Worm (Caenorhabditis elegans) whole organism, L1 larva: Measurements from ENCODE around the gene thn-5.

Source experiments
- C16A3.4 ChIP-seq: fragments of 150-350 bp; optimal IDR thresholded peaks from 2 replicates; lab custom pipeline; 2014; ENCODE audit warnings: missing biosample characterization, missing genetic modification characterization
- dsc-1 ChIP-seq: sonication (generic microtip); optimal IDR thresholded peaks from 2 replicates; lab custom pipeline; 2016; ENCODE audit warnings: mild to moderate bottlenecking, missing genetic modification characterization, missing compliant biosample characterization
- fkh-8 ChIP-seq: sonication (generic microtip); optimal IDR thresholded peaks from 2 replicates; lab custom pipeline; 2016; ENCODE audit warnings: mild to moderate bottlenecking, missing genetic modification characterization, missing compliant biosample characterization
- hlh-17 ChIP-seq: fragments of 200-800 bp; sonication (Bioruptor generic); optimal IDR thresholded peaks from 2 replicates; lab custom pipeline; 2018; ENCODE audit warnings: missing genetic modification characterization, mild to moderate bottlenecking, missing compliant biosample characterization, moderate library complexity, borderline replicate concordance
- isw-1 ChIP-seq: fragments of 200-800 bp; sonication (Bioruptor generic); IDR thresholded peaks from 2 replicates; pipeline ENCODE4 v1.3.6; 2022; ENCODE audit warnings: missing genetic modification characterization, missing compliant biosample characterization
- lin-39 ChIP-seq: fragments of 150-350 bp; optimal IDR thresholded peaks from 2 replicates; lab custom pipeline; 2014; ENCODE audit warnings: missing biosample characterization, missing genetic modification reagents, missing genetic modification characterization
- mep-1 ChIP-seq: fragments of 150-350 bp; optimal IDR thresholded peaks from 2 replicates; lab custom pipeline; 2014; ENCODE audit warnings: missing biosample characterization, missing genetic modification characterization
- nhr-47 ChIP-seq: sonication (generic microtip); optimal IDR thresholded peaks from 2 replicates; lab custom pipeline; 2016; ENCODE audit warnings: mild to moderate bottlenecking, missing genetic modification characterization, moderate library complexity, missing compliant biosample characterization
- nhr-77 ChIP-seq: fragments of 150-350 bp; optimal IDR thresholded peaks from 2 replicates; lab custom pipeline; 2014; ENCODE audit warnings: missing biosample characterization, missing genetic modification characterization
- pax-3 ChIP-seq: fragments of 200-800 bp; sonication (Bioruptor generic); optimal IDR thresholded peaks from 2 replicates; lab custom pipeline; 2018; ENCODE audit warnings: mild to moderate bottlenecking, missing genetic modification characterization, moderate library complexity, missing compliant biosample characterization
- sox-4 ChIP-seq: sonication (generic microtip); optimal IDR thresholded peaks from 2 replicates; lab custom pipeline; 2016; ENCODE audit warnings: missing genetic modification characterization, missing compliant biosample characterization
- tlp-1 ChIP-seq: fragments of 150-350 bp; optimal IDR thresholded peaks from 2 replicates; lab custom pipeline; 2014; ENCODE audit warnings: missing biosample characterization, missing genetic modification characterization
- unc-98 ChIP-seq: fragments of 200-800 bp; sonication (Bioruptor generic); IDR thresholded peaks from 2 replicates; pipeline ENCODE4 v1.3.6; 2022; ENCODE audit warnings: missing genetic modification characterization, missing compliant biosample characterization
- xbp-1 ChIP-seq: sonication (generic microtip); optimal IDR thresholded peaks from 2 replicates; lab custom pipeline; 2016; ENCODE audit warnings: missing genetic modification characterization, missing compliant biosample characterization
- zip-4 ChIP-seq: fragments of 200-800 bp; sonication (Bioruptor generic); optimal IDR thresholded peaks from 2 replicates; lab custom pipeline; 2018; ENCODE audit warnings: mild to moderate bottlenecking, missing genetic modification characterization, moderate library complexity, missing compliant biosample characterization

Gene thn-5

ce11 chrIV:5281457-5281856, 50.8 kb downstream of the thn-5 start:
- TF ChIP-seq nhr-47 (tag; lab: Kevin White, UChicago) (no peak), C16A3.4 (tag; lab: Kevin White, UChicago) (no peak), isw-1 (GFP tag; lab: Robert Waterston, UW) (no peak), zip-4 (GFP tag; lab: Kevin White, UChicago) (no peak), fkh-8 (tag; lab: Kevin White, UChicago) (peak; percentile 58), mep-1 (tag; lab: Kevin White, UChicago) (no peak), unc-98 (GFP tag; lab: Robert Waterston, UW) (no peak), xbp-1 (tag; lab: Kevin White, UChicago) (no peak), lin-39 (tag; lab: Kevin White, UChicago) (no peak), nhr-77 (tag; lab: Kevin White, UChicago) (no peak), tlp-1 (no peak), pax-3 (tag; lab: Kevin White, UChicago) (peak; percentile 52), hlh-17 (GFP tag; lab: Kevin White, UChicago) (no peak), sox-4 (peak; percentile 2), dsc-1 (peak; percentile 81)
